Worm (Caenorhabditis elegans) whole organism, L2 larva: ENCODE data around the gene F23F12.13.

ENCODE experiments used
- fos-1 ChIP-seq: fragments of 150-350 bp; optimal IDR thresholded peaks from 2 replicates; lab custom pipeline; 2014; ENCODE audit warnings: missing biosample characterization, missing genetic modification characterization
- unc-39 ChIP-seq: fragments of 150-350 bp; optimal IDR thresholded peaks from 2 replicates; lab custom pipeline; 2014; ENCODE audit warnings: missing biosample characterization, missing genetic modification characterization

ce11 chrIII:6446807-6447206, 48.7 kb upstream of the F23F12.13 start, which contains the start of gene let-721:
- TF ChIP-seq unc-39 (tag; lab: Kevin White, UChicago) (no peak), fos-1 (tag; lab: Kevin White, UChicago) (no peak)
